Worm (Caenorhabditis elegans) whole organism, L1 larva: ENCODE results near the gene F19C6.3.

ENCODE experiments used
- ceh-82 ChIP-seq, 3 experiments: fragments of 150-350 bp in 1 of 3; sonication (generic microtip) in 2 of 3; optimal IDR thresholded peaks; 2 replicates each; lab custom pipeline; 2014 to 2017; ENCODE audit warnings: missing biosample characterization in 3 of 3, missing genetic modification characterization in 3 of 3
- efl-1 ChIP-seq, 4 experiments: fragments of 150-350 bp; optimal IDR thresholded peaks in 3 of 4; peaks in 1 of 4; 1 replicate in 1 of 4; 2 replicates in 3 of 4; lab custom pipeline; 2014; ENCODE audit warnings: missing biosample characterization in 2 of 4, missing genetic modification characterization in 2 of 4, missing genetic modification reagents in 2 of 4

- no peak for TF ChIP-seq efl-1 (optimal IDR thresholded peaks at IDR 0.05; lab: Kevin White, UChicago)
- peak in 1 of 2 experiments; percentile 19 for TF ChIP-seq efl-1 (GFP tag; optimal IDR thresholded peaks at IDR 0.05 in 1 of 2; lab: Kevin White, UChicago)
- TF ChIP-seq ceh-82 (tag; optimal IDR thresholded peaks at IDR 0.05; lab: Kevin White, UChicago) = no peak
These were observed at the start of gene F19C6.3 for ce11 chrX:10008664-10009063.
